Worm (Caenorhabditis elegans) whole organism, L4 larva: ENCODE measurements around the gene B0284.3.

Experiments
- Y48G9A.11 ChIP-seq: fragments of 200-800 bp; sonication (Bioruptor generic); IDR thresholded peaks from 2 replicates; pipeline ENCODE4 v1.3.6; 2022; ENCODE audit warnings: missing genetic modification reagents, missing genetic modification characterization, missing compliant biosample characterization
- Y5F2A.4 ChIP-seq: fragments of 200-800 bp; sonication (Bioruptor generic); optimal IDR thresholded peaks from 2 replicates; lab custom pipeline; 2018; ENCODE audit warnings: mild to moderate bottlenecking, missing genetic modification characterization, missing compliant biosample characterization
- ama-1 ChIP-seq: fragments of 150-350 bp; optimal IDR thresholded peaks from 2 replicates; lab custom pipeline; 2014; ENCODE audit warnings: inconsistent platforms, mixed read lengths
- lin-13 ChIP-seq: fragments of 150-350 bp; optimal IDR thresholded peaks from 2 replicates; lab custom pipeline; 2014; ENCODE audit warnings: missing biosample characterization, missing genetic modification reagents, missing genetic modification characterization
- lin-39 ChIP-seq: fragments of 150-350 bp; optimal IDR thresholded peaks from 2 replicates; lab custom pipeline; 2014; ENCODE audit warnings: missing biosample characterization, missing genetic modification reagents, missing genetic modification characterization
- nhr-11 ChIP-seq: fragments of 150-350 bp; optimal IDR thresholded peaks from 2 replicates; lab custom pipeline; 2014; ENCODE audit warnings: missing biosample characterization, missing genetic modification characterization
- nhr-28 ChIP-seq: fragments of 150-350 bp; optimal IDR thresholded peaks from 2 replicates; lab custom pipeline; 2014; ENCODE audit warnings: missing biosample characterization, missing genetic modification characterization
- nhr-76 ChIP-seq: fragments of 150-350 bp; optimal IDR thresholded peaks from 2 replicates; lab custom pipeline; 2014; ENCODE audit warnings: missing biosample characterization, missing genetic modification characterization
- tag-97 ChIP-seq: fragments of 200-800 bp; sonication (Bioruptor generic); IDR thresholded peaks from 2 replicates; pipeline ENCODE4 v1.3.6; 2022; ENCODE audit warnings: missing genetic modification characterization, missing compliant biosample characterization
- unc-62 ChIP-seq, 3 experiments: fragments of 150-350 bp in 1 of 3; sonication (generic microtip); optimal IDR thresholded peaks in 2 of 3; peaks in 1 of 3; 1 replicate in 1 of 3; 2 replicates in 2 of 3; lab custom pipeline; 2014 to 2017; ENCODE audit warnings: missing biosample characterization in 3 of 3, missing genetic modification characterization in 3 of 3, missing genetic modification reagents in 3 of 3, missing genotype in 1 of 3

DNA sequence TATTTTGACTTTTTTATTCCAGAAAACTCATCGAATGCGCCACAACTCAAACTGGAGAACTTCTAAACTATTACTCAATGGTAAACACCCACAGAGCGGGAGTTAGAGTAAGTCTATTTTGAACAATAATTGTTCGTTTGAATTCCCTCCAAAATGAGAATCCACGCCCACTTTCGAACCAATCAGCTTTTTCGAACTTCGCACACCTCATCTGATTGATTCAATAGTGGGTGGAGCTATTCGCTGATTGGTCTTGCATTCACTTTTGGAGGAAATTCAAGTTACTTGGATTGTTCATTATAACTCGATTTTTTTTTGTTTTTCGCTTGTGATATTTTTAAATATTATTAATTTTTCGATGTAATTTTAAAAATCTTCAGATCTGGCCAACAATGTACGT, 16.2 kb upstream of the B0284.3 start:
- no peak for TF ChIP-seq lin-39 (tag; lab: Kevin White, UChicago)
- no peak for TF ChIP-seq nhr-28 (tag; lab: Kevin White, UChicago)
- TF ChIP-seq unc-62 (GFP tag; optimal IDR thresholded peaks at IDR 0.05 in 1 of 2; lab: Kevin White, UChicago) = no peak
- no peak for TF ChIP-seq unc-62 (tag; optimal IDR thresholded peaks at IDR 0.05; lab: Kevin White, UChicago)
- TF ChIP-seq lin-13 (GFP tag; lab: Kevin White, UChicago) = no peak
- no peak for TF ChIP-seq Y5F2A.4 (GFP tag; lab: Kevin White, UChicago)
- TF ChIP-seq Y48G9A.11 (GFP tag; lab: Robert Waterston, UW) = no peak
- no peak for TF ChIP-seq nhr-76 (tag; lab: Kevin White, UChicago)
- no peak for TF ChIP-seq nhr-11
- no peak for TF ChIP-seq tag-97 (GFP tag; lab: Robert Waterston, UW)
- no peak for TF ChIP-seq ama-1
